Worm (Caenorhabditis elegans) whole organism, late embryonic: ENCODE measurements around the gene ifas-3.

ENCODE experiments used
- ceh-9 ChIP-seq: sonication (generic microtip); optimal IDR thresholded peaks from 2 replicates; lab custom pipeline; 2016; ENCODE audit warnings: mild to moderate bottlenecking, missing genetic modification characterization, inconsistent platforms, missing compliant biosample characterization
- che-1 ChIP-seq: sonication (generic microtip); optimal IDR thresholded peaks from 2 replicates; lab custom pipeline; 2016; ENCODE audit warnings: mild to moderate bottlenecking, missing genetic modification characterization, missing compliant biosample characterization
- dve-1 ChIP-seq: sonication (generic microtip); optimal IDR thresholded peaks from 2 replicates; lab custom pipeline; 2017; ENCODE audit warnings: antibody characterized with exemption, mild to moderate bottlenecking, missing genetic modification characterization, missing compliant biosample characterization
- elt-4 ChIP-seq: sonication (generic microtip); optimal IDR thresholded peaks from 2 replicates; lab custom pipeline; 2016; ENCODE audit warnings: missing genetic modification characterization, missing compliant biosample characterization
- fax-1 ChIP-seq: sonication (generic microtip); optimal IDR thresholded peaks from 2 replicates; lab custom pipeline; 2016; ENCODE audit warnings: missing genotype, missing genetic modification characterization, missing compliant biosample characterization
- hlh-15 ChIP-seq: sonication (generic microtip); optimal IDR thresholded peaks from 2 replicates; lab custom pipeline; 2016; ENCODE audit warnings: missing genetic modification characterization, missing compliant biosample characterization
- lin-11 ChIP-seq: fragments of 200-800 bp; sonication (Bioruptor generic); optimal IDR thresholded peaks from 2 replicates; lab custom pipeline; 2018; ENCODE audit warnings: mild to moderate bottlenecking, missing genetic modification characterization, missing compliant biosample characterization
- madf-2 ChIP-seq: sonication (generic microtip); optimal IDR thresholded peaks from 2 replicates; lab custom pipeline; 2017; ENCODE audit warnings: missing genetic modification characterization, missing compliant biosample characterization
- nhr-11 ChIP-seq: fragments of 150-350 bp; optimal IDR thresholded peaks from 2 replicates; lab custom pipeline; 2014; ENCODE audit warnings: missing biosample characterization, missing genetic modification characterization
- pqm-1 ChIP-seq: sonication (generic microtip); optimal IDR thresholded peaks from 2 replicates; lab custom pipeline; 2016; ENCODE audit warnings: missing genetic modification characterization, missing compliant biosample characterization

- no peak for TF ChIP-seq elt-4 (tag; lab: Kevin White, UChicago)
- no peak for TF ChIP-seq madf-2
- TF ChIP-seq fax-1 (tag; lab: Kevin White, UChicago) = no peak
- no peak for TF ChIP-seq ceh-9
- TF ChIP-seq lin-11 (tag; lab: Kevin White, UChicago) = no peak
- no peak for TF ChIP-seq nhr-11
- no peak for TF ChIP-seq dve-1 (tag; lab: Kevin White, UChicago)
- no peak for TF ChIP-seq che-1 (tag; lab: Kevin White, UChicago)
- no peak for TF ChIP-seq hlh-15 (tag; lab: Kevin White, UChicago)
- no peak for TF ChIP-seq pqm-1
Measured at ce11 chrIV:15949995-15950394, 693 bp downstream of the ifas-3 start.
